Fruit fly (Drosophila melanogaster) whole organism, embryonic: ENCODE measurements around the gene Srr.

Experiments
- Ada2b ChIP-seq: fragments of 200-800 bp; sonication (Bioruptor generic); IDR thresholded peaks from 2 replicates; pipeline ENCODE4 v1.3.6; 2022; ENCODE audit warnings: missing biosample characterization, missing genetic modification characterization
- Aef1 ChIP-seq: fragments of 200-800 bp; sonication (Bioruptor generic); IDR thresholded peaks from 3 replicates; pipeline ENCODE4 v1.3.6; 2022; ENCODE audit warnings: missing biosample characterization, missing genetic modification characterization
- B-H1 ChIP-seq: fragments of 200-800 bp; sonication (Bioruptor generic); IDR thresholded peaks from 3 replicates; pipeline ENCODE4 v1.3.6; 2022; ENCODE audit warnings: missing biosample characterization, missing genetic modification characterization
- Bdp1 ChIP-seq: fragments of 200-800 bp; sonication (Bioruptor generic); optimal IDR thresholded peaks from 3 replicates; lab custom pipeline; 2016; ENCODE audit warnings: missing biosample characterization, missing genetic modification characterization
- CG11085 ChIP-seq: fragments of 200-800 bp; sonication (Bioruptor generic); IDR thresholded peaks from 2 replicates; pipeline ENCODE4 v1.3.6; 2022; ENCODE audit warnings: missing biosample characterization, missing genetic modification characterization
- CG11093 ChIP-seq: fragments of 200-800 bp; sonication (Bioruptor generic); IDR thresholded peaks from 3 replicates; pipeline ENCODE4 v1.3.6; 2022; ENCODE audit warnings: missing biosample characterization, missing genetic modification characterization
- CG12236 ChIP-seq: fragments of 200-800 bp; sonication (Bioruptor generic); optimal IDR thresholded peaks from 2 replicates; lab custom pipeline; 2016; ENCODE audit warnings: missing biosample characterization, missing genetic modification characterization
- CG14050 ChIP-seq: fragments of 200-800 bp; sonication (Bioruptor generic); IDR thresholded peaks from 3 replicates; pipeline ENCODE4 v1.3.6; 2022; ENCODE audit warnings: missing biosample characterization, missing genetic modification characterization
- CG1529 ChIP-seq: fragments of 200-800 bp; sonication (Bioruptor generic); optimal IDR thresholded peaks from 3 replicates; lab custom pipeline; 2018; ENCODE audit warnings: missing biosample characterization, missing genetic modification characterization
- CG16813 ChIP-seq: fragments of 200-800 bp; sonication (Bioruptor generic); IDR thresholded peaks from 3 replicates; pipeline ENCODE4 v1.3.6; 2022; ENCODE audit warnings: missing biosample characterization, missing genetic modification characterization; ENCODE audit not compliant: partially characterized antibody
- CG17359 ChIP-seq: fragments of 200-800 bp; sonication (Bioruptor generic); optimal IDR thresholded peaks from 3 replicates; lab custom pipeline; 2018; ENCODE audit warnings: missing biosample characterization, mild to moderate bottlenecking, missing genetic modification characterization, moderate library complexity
- CG17361 ChIP-seq: fragments of 200-800 bp; sonication (Bioruptor generic); IDR thresholded peaks from 3 replicates; pipeline ENCODE4 v1.3.6; 2022; ENCODE audit warnings: missing biosample characterization, missing genetic modification characterization
- CG18599 ChIP-seq: fragments of 200-800 bp; sonication (Bioruptor generic); optimal IDR thresholded peaks from 3 replicates; lab custom pipeline; 2017; ENCODE audit warnings: missing biosample characterization, missing genetic modification characterization, mild to moderate bottlenecking, moderate library complexity, missing genetic modification reagents
- CG2678 ChIP-seq: fragments of 200-800 bp; sonication (Bioruptor generic); optimal IDR thresholded peaks from 3 replicates; lab custom pipeline; 2019; ENCODE audit warnings: missing biosample characterization, mild to moderate bottlenecking, missing genetic modification characterization, moderate library complexity
- CG2712 ChIP-seq: fragments of 200-800 bp; optimal IDR thresholded peaks from 3 replicates; lab custom pipeline; 2019; ENCODE audit warnings: missing biosample characterization, mild to moderate bottlenecking, missing genetic modification characterization, moderate library complexity
- CG30020 ChIP-seq: fragments of 200-800 bp; optimal IDR thresholded peaks from 2 replicates; lab custom pipeline; 2019; ENCODE audit warnings: missing biosample characterization, mild to moderate bottlenecking, missing genetic modification characterization, moderate library complexity
- CG3281 ChIP-seq: fragments of 200-800 bp; sonication (Bioruptor generic); optimal IDR thresholded peaks from 3 replicates; lab custom pipeline; 2017; ENCODE audit warnings: missing biosample characterization, mild to moderate bottlenecking, missing genetic modification characterization
- CG6791 ChIP-seq: fragments of 200-800 bp; sonication (Bioruptor generic); IDR thresholded peaks from 3 replicates; pipeline ENCODE4 v1.3.6; 2022; ENCODE audit warnings: missing biosample characterization, missing genetic modification characterization; ENCODE audit not compliant: partially characterized antibody
- CG7928 ChIP-seq: fragments of 200-800 bp; sonication (Bioruptor generic); optimal IDR thresholded peaks from 2 replicates; lab custom pipeline; 2017; ENCODE audit warnings: missing biosample characterization, mild to moderate bottlenecking, missing genetic modification characterization
- CHES-1-like ChIP-seq: fragments of 200-800 bp; sonication (Bioruptor generic); optimal IDR thresholded peaks from 2 replicates; lab custom pipeline; 2016; ENCODE audit warnings: missing biosample characterization, missing genetic modification characterization
- CoRest ChIP-seq: fragments of 200-800 bp; sonication (Bioruptor generic); optimal IDR thresholded peaks from 3 replicates; lab custom pipeline; 2018; ENCODE audit warnings: missing biosample characterization, mild to moderate bottlenecking, missing genetic modification characterization, moderate library complexity
- Dbx ChIP-seq: fragments of 200-800 bp; sonication (Bioruptor generic); IDR thresholded peaks from 3 replicates; pipeline ENCODE4 v1.3.6; 2022; ENCODE audit warnings: missing biosample characterization, missing genetic modification characterization
- Drgx ChIP-seq: fragments of 200-800 bp; sonication (Bioruptor generic); IDR thresholded peaks from 2 replicates; pipeline ENCODE4 v1.3.6; 2022; ENCODE audit warnings: missing biosample characterization, missing genetic modification characterization
- H2.0 ChIP-seq: fragments of 200-800 bp; sonication (Bioruptor generic); IDR thresholded peaks from 2 replicates; pipeline ENCODE4 v1.3.6; 2022; ENCODE audit warnings: missing biosample characterization, missing genetic modification characterization
- Nf-YA ChIP-seq: fragments of 200-800 bp; sonication (Bioruptor generic); IDR thresholded peaks from 2 replicates; pipeline ENCODE4 v1.3.6; 2022; ENCODE audit warnings: missing biosample characterization, missing genetic modification characterization
- PHDP ChIP-seq: fragments of 200-800 bp; sonication (Bioruptor generic); optimal IDR thresholded peaks from 3 replicates; lab custom pipeline; 2018; ENCODE audit warnings: missing biosample characterization, mild to moderate bottlenecking, missing genetic modification characterization, moderate library complexity
- Sry-β ChIP-seq: fragments of 200-800 bp; sonication (Bioruptor generic); optimal IDR thresholded peaks from 2 replicates; lab custom pipeline; 2018; ENCODE audit warnings: missing biosample characterization, mild to moderate bottlenecking, missing genetic modification characterization, moderate library complexity
- Stat92E ChIP-seq, 3 experiments: fragments of >200 bp in 2 of 3; fragments of 200-800 bp in 1 of 3; sonication (Bioruptor generic) in 1 of 3; optimal IDR thresholded peaks; 2 replicates each; lab custom pipeline; 2017 to 2019; ENCODE audit warnings: missing biosample characterization in 3 of 3, missing genetic modification characterization in 3 of 3, mild to moderate bottlenecking in 1 of 3, moderate library complexity in 1 of 3
- TFAM ChIP-seq: fragments of 200-800 bp; sonication (Bioruptor generic); optimal IDR thresholded peaks from 2 replicates; lab custom pipeline; 2017; ENCODE audit warnings: missing biosample characterization, missing genetic modification characterization, inconsistent platforms
- ac ChIP-seq: fragments of 200-800 bp; sonication (Bioruptor generic); optimal IDR thresholded peaks from 3 replicates; lab custom pipeline; 2017; ENCODE audit warnings: missing biosample characterization, mild to moderate bottlenecking, missing genetic modification characterization
- ase ChIP-seq: fragments of 200-800 bp; sonication (Bioruptor generic); IDR thresholded peaks from 3 replicates; pipeline ENCODE4 v1.3.6; 2022; ENCODE audit warnings: missing biosample characterization, missing genetic modification characterization
- crc ChIP-seq: fragments of 200-800 bp; sonication (Bioruptor generic); optimal IDR thresholded peaks from 2 replicates; lab custom pipeline; 2016; ENCODE audit warnings: missing biosample characterization, missing genetic modification characterization
- croc ChIP-seq: fragments of 200-800 bp; sonication (Bioruptor generic); conservative IDR thresholded peaks from 3 replicates; pipeline ENCODE4 v1.3.6; 2022; ENCODE audit warnings: missing biosample characterization, missing genetic modification characterization
- dysf ChIP-seq: fragments of 200-800 bp; sonication (Bioruptor generic); IDR thresholded peaks from 3 replicates; pipeline ENCODE4 v1.3.6; 2022; ENCODE audit warnings: missing biosample characterization, missing genetic modification characterization
- eve ChIP-seq, 2 experiments: fragments of >200 bp; optimal IDR thresholded peaks; 2 replicates each; lab custom pipeline; 2017; ENCODE audit warnings: missing biosample characterization in 2 of 2, missing genetic modification characterization in 2 of 2
- fu2 ChIP-seq: fragments of 200-800 bp; sonication (Bioruptor generic); optimal IDR thresholded peaks from 2 replicates; lab custom pipeline; 2016; ENCODE audit warnings: missing biosample characterization, missing genetic modification characterization
- jumu ChIP-seq: fragments of 200-800 bp; sonication (Bioruptor generic); optimal IDR thresholded peaks from 3 replicates; lab custom pipeline; 2016; ENCODE audit warnings: missing biosample characterization, missing genetic modification characterization
- lilli ChIP-seq: fragments of 200-800 bp; sonication (Bioruptor generic); optimal IDR thresholded peaks from 3 replicates; lab custom pipeline; 2016; ENCODE audit warnings: missing biosample characterization, missing genetic modification characterization
- mam ChIP-seq: fragments of 200-800 bp; sonication (Bioruptor generic); optimal IDR thresholded peaks from 3 replicates; lab custom pipeline; 2016; ENCODE audit warnings: missing biosample characterization, missing genetic modification characterization
- nerfin-2 ChIP-seq: fragments of 200-800 bp; sonication (Bioruptor generic); IDR thresholded peaks from 2 replicates; pipeline ENCODE4 v1.3.6; 2022; ENCODE audit warnings: missing biosample characterization, missing genetic modification characterization; ENCODE audit not compliant: partially characterized antibody
- odd ChIP-seq: fragments of 200-800 bp; sonication (Bioruptor generic); optimal IDR thresholded peaks from 2 replicates; lab custom pipeline; 2017; ENCODE audit warnings: missing biosample characterization, mild to moderate bottlenecking, missing genetic modification characterization
- peb ChIP-seq: fragments of 200-800 bp; sonication (Bioruptor generic); IDR thresholded peaks from 2 replicates; pipeline ENCODE4 v1.3.6; 2022; ENCODE audit warnings: missing biosample characterization, missing genetic modification characterization
- phol ChIP-seq: fragments of 200-800 bp; sonication (Bioruptor generic); optimal IDR thresholded peaks from 3 replicates; lab custom pipeline; 2018; ENCODE audit warnings: missing biosample characterization, mild to moderate bottlenecking, missing genetic modification characterization, moderate library complexity
- psq ChIP-seq: fragments of 200-800 bp; sonication (Bioruptor generic); optimal IDR thresholded peaks from 2 replicates; lab custom pipeline; 2017; ENCODE audit warnings: missing biosample characterization, missing genetic modification characterization
- stwl ChIP-seq: fragments of 200-800 bp; sonication (Bioruptor generic); optimal IDR thresholded peaks from 3 replicates; lab custom pipeline; 2018; ENCODE audit warnings: missing biosample characterization, mild to moderate bottlenecking, missing genetic modification characterization, moderate library complexity
- tio ChIP-seq: fragments of 200-800 bp; sonication (Bioruptor generic); optimal IDR thresholded peaks from 2 replicates; lab custom pipeline; 2017; ENCODE audit warnings: missing biosample characterization, missing genetic modification characterization, inconsistent platforms
- tll ChIP-seq, 2 experiments: fragments of 200-800 bp in 1 of 2; fragments of >200 bp in 1 of 2; sonication (Bioruptor generic) in 1 of 2; optimal IDR thresholded peaks; 2 replicates each; lab custom pipeline; 2017 to 2019; ENCODE audit warnings: missing biosample characterization in 2 of 2, missing genetic modification characterization in 2 of 2, mild to moderate bottlenecking in 1 of 2, moderate library complexity in 1 of 2
- trem ChIP-seq: fragments of 200-800 bp; optimal IDR thresholded peaks from 3 replicates; lab custom pipeline; 2019; ENCODE audit warnings: missing biosample characterization, mild to moderate bottlenecking, missing genetic modification characterization, moderate library complexity
- zen2 ChIP-seq: fragments of 200-800 bp; sonication (Bioruptor generic); IDR thresholded peaks from 3 replicates; pipeline ENCODE4 v1.3.6; 2022; ENCODE audit warnings: missing biosample characterization, missing genetic modification characterization; ENCODE audit not compliant: partially characterized antibody

The Srr gene

dm6 chr3R:9378644-9379411 is 13.6 kb downstream of the Srr start (continued):
- TF ChIP-seq CG16813 (GFP tag; lab: Robert Waterston, UW) (no peak), PHDP (tag; lab: Kevin White, UChicago) (peak; percentile 16), CG17359 (peak; percentile 5), zen2 (no peak), odd (GFP tag; lab: Kevin White, UChicago) (peak; percentile 40), CoRest (tag; lab: Kevin White, UChicago) (peak; percentile 62), CG17361 (GFP tag; lab: Robert Waterston, UW) (peak; percentile 80), Bdp1 (GFP tag; lab: Kevin White, UChicago) (no peak), B-H1 (GFP tag; lab: Robert Waterston, UW) (no peak), CG30020 (tag; lab: Kevin White, UChicago) (peak; percentile 27), phol (peak; percentile 76), Nf-YA (GFP tag; lab: Robert Waterston, UW) (0 out of 2 replicates have a peak, but pooled peaks have one; percentile 8), Drgx (GFP tag; lab: Robert Waterston, UW) (peak; percentile 40), tll (GFP tag; optimal IDR thresholded peaks at IDR 0.05; lab: Kevin White, UChicago) (peak in 1 of 2 experiments; percentile 81), CG3281 (GFP tag; lab: Kevin White, UChicago) (peak; percentile 20), H2.0 (GFP tag; lab: Robert Waterston, UW) (no peak), Sry-β (GFP tag; lab: Kevin White, UChicago) (no peak), croc (GFP tag; lab: Robert Waterston, UW) (peak; percentile 54; the same call in 2 of the 3 replicates), lilli (peak; percentile 40), dysf (GFP tag; lab: Robert Waterston, UW) (0 out of 3 replicates have a peak, but pooled peaks have one; percentile 4), ase (GFP tag; lab: Robert Waterston, UW) (no peak), trem (tag; lab: Kevin White, UChicago) (peak; percentile 85), psq (GFP tag; lab: Kevin White, UChicago) (peak; percentile 15), CG7928 (GFP tag; lab: Kevin White, UChicago) (no peak), jumu (GFP tag; lab: Kevin White, UChicago) (no peak), CG14050 (GFP tag; lab: Robert Waterston, UW) (no peak), Ada2b (no peak), Stat92E (GFP tag; optimal IDR thresholded peaks at IDR 0.05; lab: Kevin White, UChicago) (peak in 1 of 3 experiments; percentile 99), CG11093 (GFP tag; lab: Robert Waterston, UW) (no peak), fu2 (GFP tag; lab: Kevin White, UChicago) (no peak), CG1529 (GFP tag; lab: Kevin White, UChicago) (peak; percentile 36), tio (peak; percentile 60), CG2712 (tag; lab: Kevin White, UChicago) (peak; percentile 92), CHES-1-like (GFP tag; lab: Kevin White, UChicago) (no peak), TFAM (peak; percentile 29), eve (GFP tag; optimal IDR thresholded peaks at IDR 0.05; lab: Kevin White, UChicago) (peak in 1 of 2 experiments; percentile 60), stwl (no peak), CG12236 (GFP tag; lab: Kevin White, UChicago) (no peak), CG11085 (GFP tag; lab: Robert Waterston, UW) (no peak), Aef1 (GFP tag; lab: Robert Waterston, UW) (no peak), CG18599 (GFP tag; lab: Kevin White, UChicago) (peak; percentile 34), peb (GFP tag; lab: Robert Waterston, UW) (peak; percentile 43), nerfin-2 (no peak), CG6791 (GFP tag; lab: Robert Waterston, UW) (no peak), ac (GFP tag; lab: Kevin White, UChicago) (peak; percentile 65), crc (GFP tag; lab: Kevin White, UChicago) (no peak), CG2678 (peak; percentile 66), Dbx (GFP tag; lab: Robert Waterston, UW) (no peak), mam (no peak)
